Fruit fly (Drosophila melanogaster): ENCODE data around the gene Sys1.

Gene Sys1

DNA sequence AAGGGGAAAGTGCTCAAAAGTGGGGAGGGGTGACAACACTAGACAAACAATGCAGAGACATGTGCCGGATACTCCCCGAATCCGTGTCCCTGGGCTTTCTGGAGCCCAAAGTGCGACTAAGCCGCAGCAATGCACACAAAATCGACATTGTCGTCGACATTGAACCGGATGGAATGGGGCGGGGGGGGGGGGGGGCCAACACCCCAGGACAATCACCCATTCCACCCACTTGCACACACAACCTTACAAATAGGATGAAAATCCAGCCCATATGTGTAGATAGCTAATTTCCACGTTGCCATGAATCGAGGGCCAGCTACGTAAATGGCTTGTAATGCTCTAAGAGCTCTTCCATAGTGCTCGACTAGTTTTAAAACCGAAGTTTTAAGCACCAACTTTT lies 31.9 kb upstream of the Sys1 start:
- TF ChIP-seq usp (GFP tag; optimal IDR thresholded peaks at IDR 0.05) (no peak), Dfd (GFP tag; optimal IDR thresholded peaks at IDR 0.05) (peak; percentile 80)

DNA sequence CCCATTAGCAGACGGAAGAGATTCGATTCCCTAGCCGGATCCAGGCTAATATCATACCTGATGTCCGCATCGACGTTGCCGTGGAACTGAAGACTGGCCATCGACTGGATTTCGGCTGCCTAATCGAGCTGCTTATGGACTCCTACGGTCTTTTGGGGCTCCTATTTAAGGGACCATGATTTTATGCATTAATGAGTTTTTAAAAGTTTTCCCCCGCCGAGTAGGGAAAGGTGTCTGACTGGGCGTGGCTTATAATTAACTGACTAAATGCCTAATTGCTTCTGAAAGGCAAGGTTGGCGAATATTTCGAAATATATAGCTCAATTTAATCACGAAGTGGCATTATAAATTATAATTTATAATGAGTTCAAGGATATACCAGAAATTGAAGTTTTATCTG lies 16.8 kb upstream of the Sys1 start, which contains the start of gene Or85e:
Or85e (minus strand) TSS at position 101 of the 400 bp plus-strand sequence.
- TF ChIP-seq CrebA (GFP tag; optimal IDR thresholded peaks at IDR 0.05; ENCODE audit: borderline replicate concordance) (no peak), lola (GFP tag; optimal IDR thresholded peaks at IDR 0.05) (no peak), sv (GFP tag; optimal IDR thresholded peaks at IDR 0.05) (no peak), Mio (GFP tag; optimal IDR thresholded peaks at IDR 0.05) (no peak), psq (GFP tag; optimal IDR thresholded peaks at IDR 0.05) (no peak), br (GFP tag; optimal IDR thresholded peaks at IDR 0.05) (no peak), jim (GFP tag; optimal IDR thresholded peaks at IDR 0.05) (no peak), Sp1 (GFP tag; optimal IDR thresholded peaks at IDR 0.05) (no peak), Hr83 (GFP tag; optimal IDR thresholded peaks at IDR 0.05; ENCODE audit: poor library complexity, severe bottlenecking) (no peak), dsf (GFP tag; optimal IDR thresholded peaks at IDR 0.05; ENCODE audit: borderline replicate concordance) (no peak), Abd-B (GFP tag; optimal IDR thresholded peaks at IDR 0.05) (no peak), Dif (GFP tag; optimal IDR thresholded peaks at IDR 0.05; ENCODE audit: partially characterized antibody) (no peak)

- no peak for TF ChIP-seq OdsH (GFP tag; optimal IDR thresholded peaks at IDR 0.05)
- no peak for TF ChIP-seq CG9705 (GFP tag; optimal IDR thresholded peaks at IDR 0.05)
Observed at dm6 chr3R:8638629-8639028, 14.0 kb upstream of the Sys1 start.

DNA sequence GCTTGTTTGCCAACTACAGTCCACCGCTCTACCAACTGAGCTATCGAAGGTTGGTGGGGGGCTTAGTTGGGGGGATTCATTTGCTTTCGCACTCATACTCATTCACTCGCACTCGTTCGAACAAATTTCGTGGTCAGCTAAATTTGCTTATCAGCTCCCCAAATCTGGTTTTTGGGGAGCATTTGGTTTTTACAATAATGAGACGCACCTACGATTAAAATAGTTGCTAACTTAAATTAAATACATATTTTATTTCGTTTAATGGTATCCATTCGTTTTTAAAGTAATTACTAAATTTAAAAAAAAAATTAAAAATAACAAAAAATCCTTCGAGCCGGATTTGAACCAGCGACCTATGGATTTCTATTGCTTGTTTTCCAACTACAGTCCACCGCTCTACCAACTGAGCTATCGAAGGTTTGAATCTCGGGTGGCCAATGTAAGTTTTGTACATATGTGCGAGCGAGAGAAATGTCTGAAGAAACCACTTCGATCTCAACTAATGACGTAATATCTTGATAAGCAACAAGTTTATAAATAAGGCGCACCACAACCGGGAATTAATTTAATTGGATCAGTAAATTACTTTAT lies 10.2 kb upstream of the Sys1 start:
- TF ChIP-seq CG9705 (GFP tag; optimal IDR thresholded peaks at IDR 0.05): no peak
- peak; percentile 23 for TF ChIP-seq brk (GFP tag; optimal IDR thresholded peaks at IDR 0.05)

DNA sequence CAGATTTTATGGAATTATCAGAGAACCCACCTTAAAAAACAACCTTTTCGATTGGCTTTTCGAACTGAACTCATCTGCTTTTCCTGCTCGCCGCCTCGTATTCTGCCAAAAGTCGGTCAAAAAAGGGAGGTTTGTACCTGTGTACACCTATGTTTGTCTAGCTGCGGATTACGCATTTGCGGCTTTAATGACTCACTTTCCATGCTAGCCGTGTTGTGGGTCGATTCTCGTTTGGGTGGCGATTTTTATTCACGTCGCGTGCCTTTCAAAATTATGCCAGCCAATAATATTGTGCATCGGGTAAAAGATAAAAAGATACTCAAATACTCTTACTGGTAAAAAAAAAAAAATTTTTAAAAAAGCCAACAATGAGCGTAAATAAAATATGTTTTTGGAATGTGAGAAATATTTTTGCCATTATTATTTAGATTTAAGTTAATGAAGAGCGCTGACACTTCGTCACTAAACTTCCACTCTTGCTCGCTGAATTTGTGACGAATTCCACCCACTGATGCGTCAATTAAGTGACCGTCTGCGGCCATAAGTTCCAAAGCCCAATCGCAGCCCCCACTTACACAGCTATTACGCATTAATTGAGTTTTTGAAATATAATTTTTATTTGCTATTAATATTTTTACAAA lies 6.9 kb upstream of the Sys1 start, which contains the start of gene Cyp313b1:
Cyp313b1 (minus strand) TSS at position 71 of the 641 bp plus-strand sequence.
- no peak for TF ChIP-seq Myc (optimal IDR thresholded peaks at IDR 0.05)
- TF ChIP-seq h (GFP tag; optimal IDR thresholded peaks at IDR 0.05): peak; percentile 24

dm6 chr3R:8650741-8651140 lies 1.9 kb upstream of the Sys1 start, which contains the start of the genes Mkk4 and SLIRP2:
Gene Mkk4 (minus strand): TSS chr3R:8650796.
Gene SLIRP2 (plus strand): TSS chr3R:8651084.
- TF ChIP-seq Mio (GFP tag; optimal IDR thresholded peaks at IDR 0.05) (peak; percentile 89), sv (GFP tag; optimal IDR thresholded peaks at IDR 0.05) (peak; percentile 99), h (GFP tag; optimal IDR thresholded peaks at IDR 0.05) (peak; percentile 99), OdsH (GFP tag; optimal IDR thresholded peaks at IDR 0.05) (peak; percentile 98), pan (optimal IDR thresholded peaks at IDR 0.05) (no peak), usp (GFP tag; optimal IDR thresholded peaks at IDR 0.05) (no peak), CG32264 (GFP tag; optimal IDR thresholded peaks at IDR 0.05) (peak; percentile 96), lola (GFP tag; optimal IDR thresholded peaks at IDR 0.05) (no peak), jim (GFP tag; optimal IDR thresholded peaks at IDR 0.05) (peak; percentile 64), Abd-B (GFP tag; optimal IDR thresholded peaks at IDR 0.05) (no peak), GATAd (GFP tag; optimal IDR thresholded peaks at IDR 0.05) (peak; percentile 95), Hr78 (GFP tag; optimal IDR thresholded peaks at IDR 0.05) (no peak), tai (GFP tag; optimal IDR thresholded peaks at IDR 0.05) (no peak), Vsx2 (GFP tag; optimal IDR thresholded peaks at IDR 0.05; ENCODE audit: partially characterized antibody) (no peak), CG9705 (GFP tag; optimal IDR thresholded peaks at IDR 0.05) (peak; percentile 98), Myc (optimal IDR thresholded peaks at IDR 0.05) (no peak), dl (GFP tag; optimal IDR thresholded peaks at IDR 0.05; ENCODE audit: insufficient read depth in 1 of 2, partially characterized antibody in 2 of 2) (no peak), sage (GFP tag; optimal IDR thresholded peaks at IDR 0.05) (peak; percentile 97), psq (GFP tag; optimal IDR thresholded peaks at IDR 0.05) (peak; percentile 96), dsf (GFP tag; optimal IDR thresholded peaks at IDR 0.05; ENCODE audit: borderline replicate concordance) (peak; percentile 95), Hr83 (GFP tag; optimal IDR thresholded peaks at IDR 0.05; ENCODE audit: poor library complexity, severe bottlenecking) (peak; percentile 91), Sp1 (GFP tag; optimal IDR thresholded peaks at IDR 0.05) (peak; percentile 98), Dfd (GFP tag; optimal IDR thresholded peaks at IDR 0.05) (peak; percentile 54), fru (GFP tag; optimal IDR thresholded peaks at IDR 0.05) (peak; percentile 98), Dif (GFP tag; optimal IDR thresholded peaks at IDR 0.05; ENCODE audit: partially characterized antibody) (no peak), rgr (GFP tag; optimal IDR thresholded peaks at IDR 0.05) (peak; percentile 99), foxo (GFP tag; optimal IDR thresholded peaks at IDR 0.05) (peak; percentile 95 to 99), Jra (GFP tag; optimal IDR thresholded peaks at IDR 0.05) (peak; percentile 96), N (GFP tag; optimal IDR thresholded peaks at IDR 0.05) (no peak), Rel (GFP tag; optimal IDR thresholded peaks at IDR 0.05) (peak; percentile 89), Rel (tag; optimal IDR thresholded peaks at IDR 0.05) (peak; percentile 90), woc (GFP tag; optimal IDR thresholded peaks at IDR 0.05) (peak; percentile 99), dmrt93B (GFP tag; optimal IDR thresholded peaks at IDR 0.05) (peak; percentile 98), ey (GFP tag; optimal IDR thresholded peaks at IDR 0.05) (peak; percentile 99), brk (GFP tag; optimal IDR thresholded peaks at IDR 0.05) (peak; percentile 95)
